Worm (Caenorhabditis elegans) whole organism, L2 larva: ENCODE measurements around the gene pigx-1.

ENCODE experiments used
- C34F6.9 ChIP-seq: fragments of 150-350 bp; optimal IDR thresholded peaks from 2 replicates; lab custom pipeline; 2014; ENCODE audit warnings: missing biosample characterization, missing genetic modification characterization
- F13H6.1 ChIP-seq: sonication (generic microtip); optimal IDR thresholded peaks from 2 replicates; lab custom pipeline; 2016; ENCODE audit warnings: missing genetic modification characterization, missing compliant biosample characterization
- R02D3.7 ChIP-seq: fragments of 150-350 bp; optimal IDR thresholded peaks from 2 replicates; lab custom pipeline; 2014; ENCODE audit warnings: missing biosample characterization, missing genetic modification characterization
- Y55F3AM.14 ChIP-seq: fragments of 200-800 bp; sonication (Bioruptor generic); optimal IDR thresholded peaks from 2 replicates; lab custom pipeline; 2018; ENCODE audit warnings: mild to moderate bottlenecking, missing genetic modification characterization, missing compliant biosample characterization
- aly-2 ChIP-seq: fragments of 150-350 bp; optimal IDR thresholded peaks from 2 replicates; lab custom pipeline; 2014; ENCODE audit warnings: missing biosample characterization, missing genetic modification characterization
- ama-1 ChIP-seq: fragments of 150-350 bp; optimal IDR thresholded peaks from 2 replicates; lab custom pipeline; 2018; ENCODE audit warnings: inconsistent platforms
- ceh-16 ChIP-seq: fragments of 150-350 bp; optimal IDR thresholded peaks from 2 replicates; lab custom pipeline; 2014; ENCODE audit warnings: missing biosample characterization, missing genetic modification characterization
- ceh-82 ChIP-seq: fragments of 150-350 bp; optimal IDR thresholded peaks from 2 replicates; lab custom pipeline; 2014; ENCODE audit warnings: missing biosample characterization, missing genetic modification characterization
- crh-2 ChIP-seq: sonication (generic microtip); optimal IDR thresholded peaks from 2 replicates; lab custom pipeline; 2017; ENCODE audit warnings: missing biosample characterization, missing genetic modification characterization
- egl-27 ChIP-seq: sonication (generic microtip); optimal IDR thresholded peaks from 3 replicates; lab custom pipeline; 2017; ENCODE audit warnings: missing biosample characterization, missing genetic modification reagents, missing genetic modification characterization
- elt-1 ChIP-seq: fragments of 150-350 bp; optimal IDR thresholded peaks from 2 replicates; lab custom pipeline; 2014; ENCODE audit warnings: missing biosample characterization, missing genetic modification characterization
- fos-1 ChIP-seq: fragments of 150-350 bp; optimal IDR thresholded peaks from 2 replicates; lab custom pipeline; 2014; ENCODE audit warnings: missing biosample characterization, missing genetic modification characterization
- gmeb-1 ChIP-seq: fragments of 150-350 bp; optimal IDR thresholded peaks from 2 replicates; lab custom pipeline; 2014; ENCODE audit warnings: missing biosample characterization, missing genetic modification characterization
- lin-11 ChIP-seq: fragments of 150-350 bp; sonication (generic microtip); optimal IDR thresholded peaks from 2 replicates; lab custom pipeline; 2014; ENCODE audit warnings: missing biosample characterization, missing genetic modification characterization, inconsistent platforms, mixed read lengths
- lin-13 ChIP-seq: fragments of 150-350 bp; optimal IDR thresholded peaks from 2 replicates; lab custom pipeline; 2014; ENCODE audit warnings: missing biosample characterization, missing genetic modification reagents, missing genetic modification characterization
- lin-39 ChIP-seq: fragments of 150-350 bp; optimal IDR thresholded peaks from 2 replicates; lab custom pipeline; 2014; ENCODE audit warnings: missing biosample characterization, missing genetic modification reagents, missing genetic modification characterization
- lsy-2 ChIP-seq, 2 experiments: fragments of 150-350 bp in 1 of 2; sonication (generic microtip) in 1 of 2; optimal IDR thresholded peaks; 2 replicates each; lab custom pipeline; 2014 to 2017; ENCODE audit warnings: missing biosample characterization in 2 of 2, missing genetic modification characterization in 2 of 2
- mab-5 ChIP-seq: fragments of 150-350 bp; optimal IDR thresholded peaks from 2 replicates; lab custom pipeline; 2014; ENCODE audit warnings: missing biosample characterization, missing genetic modification characterization
- mbf-1 ChIP-seq: sonication (generic microtip); optimal IDR thresholded peaks from 2 replicates; lab custom pipeline; 2017; ENCODE audit warnings: missing biosample characterization, missing genetic modification characterization
- mdl-1 ChIP-seq, 2 experiments: fragments of 150-350 bp in 1 of 2; sonication (generic microtip) in 1 of 2; optimal IDR thresholded peaks; 2 replicates each; lab custom pipeline; 2017; ENCODE audit warnings: missing biosample characterization in 2 of 2, missing genetic modification characterization in 2 of 2
- nhr-11 ChIP-seq: fragments of 150-350 bp; optimal IDR thresholded peaks from 2 replicates; lab custom pipeline; 2014; ENCODE audit warnings: missing biosample characterization, missing genetic modification characterization
- nhr-129 ChIP-seq: fragments of 150-350 bp; optimal IDR thresholded peaks from 2 replicates; lab custom pipeline; 2014; ENCODE audit warnings: missing biosample characterization, missing genetic modification characterization
- nhr-25 ChIP-seq: fragments of 150-350 bp; sonication (generic microtip); optimal IDR thresholded peaks from 3 replicates; lab custom pipeline; 2014; ENCODE audit warnings: missing biosample characterization, missing genetic modification characterization
- peb-1 ChIP-seq: fragments of 150-350 bp; optimal IDR thresholded peaks from 2 replicates; lab custom pipeline; 2014; ENCODE audit warnings: missing biosample characterization, missing genetic modification characterization
- sem-4 ChIP-seq: fragments of 150-350 bp; optimal IDR thresholded peaks from 2 replicates; lab custom pipeline; 2014; ENCODE audit warnings: missing biosample characterization, missing genetic modification reagents, missing genetic modification characterization
- skn-1 ChIP-seq: sonication (generic microtip); optimal IDR thresholded peaks from 2 replicates; lab custom pipeline; 2017; ENCODE audit warnings: missing biosample characterization, missing genetic modification characterization
- sma-3 ChIP-seq: sonication (generic microtip); optimal IDR thresholded peaks from 2 replicates; lab custom pipeline; 2016; ENCODE audit warnings: missing genetic modification reagents, missing genetic modification characterization, missing compliant biosample characterization
- sma-9 ChIP-seq, 2 experiments: fragments of 150-350 bp in 1 of 2; sonication (generic microtip) in 1 of 2; optimal IDR thresholded peaks; 2 replicates each; lab custom pipeline; 2014 to 2016; ENCODE audit warnings: missing genetic modification characterization in 2 of 2, mild to moderate bottlenecking in 1 of 2, missing biosample characterization in 1 of 2, missing compliant biosample characterization in 1 of 2, missing genetic modification reagents in 1 of 2, moderate library complexity in 1 of 2
- snpc-4 ChIP-seq: fragments of 150-350 bp; optimal IDR thresholded peaks from 2 replicates; lab custom pipeline; 2014; ENCODE audit warnings: missing biosample characterization, missing genetic modification characterization
- unc-39 ChIP-seq: fragments of 150-350 bp; optimal IDR thresholded peaks from 2 replicates; lab custom pipeline; 2014; ENCODE audit warnings: missing biosample characterization, missing genetic modification characterization
- unc-55 ChIP-seq: fragments of 150-350 bp; sonication (generic microtip); optimal IDR thresholded peaks from 3 replicates; lab custom pipeline; 2014; ENCODE audit warnings: missing biosample characterization, missing genetic modification reagents, missing genetic modification characterization
- unc-62 ChIP-seq: fragments of 150-350 bp; optimal IDR thresholded peaks from 2 replicates; lab custom pipeline; 2014; ENCODE audit warnings: missing biosample characterization, missing genetic modification reagents, missing genetic modification characterization
- ztf-11 ChIP-seq: sonication (generic microtip); optimal IDR thresholded peaks from 2 replicates; lab custom pipeline; 2017; ENCODE audit warnings: missing biosample characterization, missing genetic modification characterization
- ztf-4 ChIP-seq: fragments of 150-350 bp; optimal IDR thresholded peaks from 2 replicates; lab custom pipeline; 2014; ENCODE audit warnings: missing biosample characterization, missing genetic modification characterization

pigx-1 gene

ce11 chrX:1096808-1097207, at the start of gene pigx-1, which contains the start of gene rme-6:
pigx-1 (minus strand) TSS chrX:1097013.
rme-6 (plus strand) TSS chrX:1097152.
- TF ChIP-seq lsy-2 (tag; optimal IDR thresholded peaks at IDR 0.05; lab: Kevin White, UChicago) (peak in 1 of 2 experiments; percentile 27), mab-5 (tag; lab: Kevin White, UChicago) (no peak), unc-55 (GFP tag; lab: Kevin White, UChicago) (peak; percentile 63), nhr-129 (tag; lab: Kevin White, UChicago) (peak; percentile 20), crh-2 (tag; lab: Kevin White, UChicago) (no peak)

- TF ChIP-seq gmeb-1 (tag; lab: Kevin White, UChicago) = no peak
- no peak for TF ChIP-seq lin-13 (GFP tag; lab: Kevin White, UChicago)
- no peak for TF ChIP-seq unc-39
- no peak for TF ChIP-seq mbf-1
- TF ChIP-seq ztf-4 (tag; lab: Kevin White, UChicago) = no peak
- no peak for TF ChIP-seq lin-39 (tag; lab: Kevin White, UChicago)
- TF ChIP-seq fos-1 (tag; lab: Kevin White, UChicago) = no peak
- TF ChIP-seq lin-11 = no peak
- TF ChIP-seq Y55F3AM.14 (GFP tag; lab: Kevin White, UChicago) = no peak
- TF ChIP-seq unc-62 (GFP tag; lab: Kevin White, UChicago) = no peak
- no peak for TF ChIP-seq sma-3 (GFP tag; lab: Kevin White, UChicago)
- TF ChIP-seq snpc-4 (tag; lab: Kevin White, UChicago) = no peak
- TF ChIP-seq peb-1 (tag; lab: Kevin White, UChicago) = no peak
- TF ChIP-seq sem-4 (tag; lab: Kevin White, UChicago) = no peak
- no peak for TF ChIP-seq ztf-11 (tag; lab: Kevin White, UChicago)
These were observed 44.8 kb upstream of the pigx-1 start for ce11 chrX:1141617-1142016.

ce11 chrX:1128503-1129036, 31.8 kb upstream of the pigx-1 start, which contains the start of gene snx-1:
snx-1 (plus strand) TSS chrX:1128986.
- TF ChIP-seq ama-1 (lab: Kevin White, UChicago) (no peak), egl-27 (tag; lab: Kevin White, UChicago) (no peak), C34F6.9 (tag; lab: Kevin White, UChicago) (peak; percentile 54), ceh-16 (tag; lab: Kevin White, UChicago) (peak; percentile 18), nhr-25 (tag; lab: Kevin White, UChicago) (peak; percentile 21), unc-55 (GFP tag; lab: Kevin White, UChicago) (peak; percentile 55), F13H6.1 (tag; lab: Kevin White, UChicago) (peak; percentile 23), sma-3 (GFP tag; lab: Kevin White, UChicago) (peak; percentile 62), nhr-11 (no peak), skn-1 (tag; lab: Kevin White, UChicago) (no peak), crh-2 (tag; lab: Kevin White, UChicago) (peak; percentile 49), fos-1 (tag; lab: Kevin White, UChicago) (peak; percentile 94), gmeb-1 (tag; lab: Kevin White, UChicago) (peak; percentile 30), lsy-2 (tag; optimal IDR thresholded peaks at IDR 0.05; lab: Kevin White, UChicago) (peak in 1 of 2 experiments; percentile 24), sma-9 (GFP tag; optimal IDR thresholded peaks at IDR 0.05; lab: Kevin White, UChicago) (peak; percentile 5), sma-9 (tag; optimal IDR thresholded peaks at IDR 0.05; lab: Kevin White, UChicago) (no peak), mdl-1 (tag; optimal IDR thresholded peaks at IDR 0.05; lab: Kevin White, UChicago) (peak in 1 of 2 experiments; percentile 68), nhr-129 (tag; lab: Kevin White, UChicago) (peak; percentile 61), lin-11 (peak; percentile 0)

ce11 chrX:1126207-1126606, 29.4 kb upstream of the pigx-1 start:
- TF ChIP-seq elt-1 (no peak), C34F6.9 (tag; lab: Kevin White, UChicago) (no peak), R02D3.7 (no peak), aly-2 (no peak), sma-3 (GFP tag; lab: Kevin White, UChicago) (no peak), skn-1 (tag; lab: Kevin White, UChicago) (no peak), ceh-82 (tag; lab: Kevin White, UChicago) (no peak), nhr-11 (no peak), unc-55 (GFP tag; lab: Kevin White, UChicago) (no peak)
